Fruit fly (Drosophila melanogaster) whole organism, pupa: Measurements from ENCODE around the gene Eig71Eh.
A peak's percentile ranks its signal among the peaks of the same experiment; 100 is the strongest.

ENCODE experiments used
- CG10348 ChIP-seq: fragments of 200-800 bp; sonication (Bioruptor generic); IDR thresholded peaks from 2 replicates; pipeline ENCODE4 v1.3.6; 2022; ENCODE audit warnings: missing biosample characterization, missing genetic modification characterization
- CG12605 ChIP-seq: fragments of 200-800 bp; sonication (Bioruptor generic); IDR thresholded peaks from 2 replicates; pipeline ENCODE4 v1.3.6; 2022; ENCODE audit warnings: missing biosample characterization, missing genetic modification characterization
- CG13204 ChIP-seq: fragments of 200-800 bp; sonication (Bioruptor generic); optimal IDR thresholded peaks from 2 replicates; lab custom pipeline; 2018; ENCODE audit warnings: missing biosample characterization, mild to moderate bottlenecking, missing genetic modification characterization, moderate library complexity
- CG14655 ChIP-seq: fragments of 200-800 bp; sonication (Bioruptor generic); optimal IDR thresholded peaks from 3 replicates; lab custom pipeline; 2017; ENCODE audit warnings: mild to moderate bottlenecking, missing biosample characterization, missing genetic modification reagents, missing genetic modification characterization
- CG15710 ChIP-seq: fragments of 200-800 bp; sonication (Bioruptor generic); optimal IDR thresholded peaks from 2 replicates; lab custom pipeline; 2018; ENCODE audit warnings: missing biosample characterization, mild to moderate bottlenecking, missing genetic modification characterization, moderate library complexity
- CG17806 ChIP-seq: fragments of 200-800 bp; sonication (Bioruptor generic); optimal IDR thresholded peaks from 2 replicates; lab custom pipeline; 2018; ENCODE audit warnings: missing biosample characterization, mild to moderate bottlenecking, missing genetic modification characterization, moderate library complexity
- CG32121 ChIP-seq: fragments of 200-800 bp; sonication (Bioruptor generic); IDR thresholded peaks from 2 replicates; pipeline ENCODE4 v1.3.6; 2022; ENCODE audit warnings: missing biosample characterization, missing genetic modification characterization
- CG34367 ChIP-seq: fragments of 200-800 bp; sonication (Bioruptor generic); optimal IDR thresholded peaks from 2 replicates; lab custom pipeline; 2018; ENCODE audit warnings: missing biosample characterization, mild to moderate bottlenecking, missing genetic modification characterization
- CG4496 ChIP-seq: fragments of 200-800 bp; sonication (Bioruptor generic); IDR thresholded peaks from 3 replicates; pipeline ENCODE4 v1.3.6; 2022; ENCODE audit warnings: missing biosample characterization, missing genetic modification characterization
- CG8159 ChIP-seq: fragments of 200-800 bp; sonication (Bioruptor generic); optimal IDR thresholded peaks from 3 replicates; lab custom pipeline; 2018; ENCODE audit warnings: missing biosample characterization, mild to moderate bottlenecking, missing genetic modification characterization, moderate library complexity
- CG8301 ChIP-seq: fragments of 200-800 bp; sonication (Bioruptor generic); optimal IDR thresholded peaks from 2 replicates; lab custom pipeline; 2018; ENCODE audit warnings: missing biosample characterization, mild to moderate bottlenecking, missing genetic modification characterization
- CG9948 ChIP-seq: fragments of 200-800 bp; sonication (Bioruptor generic); optimal IDR thresholded peaks from 2 replicates; lab custom pipeline; 2018; ENCODE audit warnings: missing biosample characterization, mild to moderate bottlenecking, missing genetic modification characterization, moderate library complexity
- D1 ChIP-seq: fragments of 200-800 bp; sonication (Bioruptor generic); optimal IDR thresholded peaks from 2 replicates; lab custom pipeline; 2018; ENCODE audit warnings: missing biosample characterization, mild to moderate bottlenecking, missing genetic modification characterization, moderate library complexity
- EcR ChIP-seq: fragments of 200-800 bp; sonication (Bioruptor generic); optimal IDR thresholded peaks from 3 replicates; lab custom pipeline; 2019; ENCODE audit warnings: missing biosample characterization, missing genetic modification characterization, mild to moderate bottlenecking, moderate library complexity, missing genetic modification reagents
- Ets98B ChIP-seq: fragments of 200-800 bp; sonication (Bioruptor generic); IDR thresholded peaks from 2 replicates; pipeline ENCODE4 v1.3.6; 2022; ENCODE audit warnings: missing biosample characterization, missing genetic modification characterization
- Pif1A ChIP-seq: fragments of 200-800 bp; sonication (Bioruptor generic); optimal IDR thresholded peaks from 3 replicates; lab custom pipeline; 2016; ENCODE audit warnings: missing biosample characterization, missing genetic modification characterization
- Pif1B ChIP-seq: fragments of 200-800 bp; sonication (Bioruptor generic); optimal IDR thresholded peaks from 3 replicates; lab custom pipeline; 2016; ENCODE audit warnings: missing biosample characterization, missing genetic modification characterization
- Snoo ChIP-seq: fragments of 200-800 bp; sonication (Bioruptor generic); optimal IDR thresholded peaks from 3 replicates; lab custom pipeline; 2017; ENCODE audit warnings: missing biosample characterization, mild to moderate bottlenecking, missing genetic modification characterization, inconsistent platforms
- fd96Ca ChIP-seq: fragments of 200-800 bp; sonication (Bioruptor generic); IDR thresholded peaks from 3 replicates; pipeline ENCODE4 v1.3.6; 2022; ENCODE audit warnings: missing biosample characterization, missing genetic modification characterization
- gl ChIP-seq: fragments of 200-800 bp; sonication (Bioruptor generic); optimal IDR thresholded peaks from 2 replicates; lab custom pipeline; 2018; ENCODE audit warnings: missing biosample characterization, mild to moderate bottlenecking, missing genetic modification characterization
- rn ChIP-seq: fragments of 200-800 bp; sonication (Bioruptor generic); IDR thresholded peaks from 2 replicates; pipeline ENCODE4 v1.3.6; 2022; ENCODE audit warnings: missing biosample characterization, missing genetic modification characterization

Eig71Eh gene

dm6 chr3L:15703330-15704119 lies 44.3 kb upstream of the Eig71Eh start:
- no peak for TF ChIP-seq EcR (GFP tag; lab: Kevin White, UChicago)
- TF ChIP-seq D1 (tag; lab: Kevin White, UChicago) = no peak
- no peak for TF ChIP-seq CG4496 (GFP tag; lab: Robert Waterston, UW)
- no peak for TF ChIP-seq Pif1B
- TF ChIP-seq CG32121 = no peak
- no peak for TF ChIP-seq CG17806 (tag; lab: Kevin White, UChicago)
- no peak for TF ChIP-seq Ets98B (GFP tag; lab: Robert Waterston, UW)

dm6 chr3L:15702191-15702590 lies 43.0 kb upstream of the Eig71Eh start:
- TF ChIP-seq rn (no peak), CG32121 (no peak), Pif1B (no peak), Pif1A (GFP tag; lab: Kevin White, UChicago) (no peak), CG17806 (tag; lab: Kevin White, UChicago) (no peak), CG34367 (no peak), CG4496 (GFP tag; lab: Robert Waterston, UW) (no peak), D1 (tag; lab: Kevin White, UChicago) (no peak), CG12605 (GFP tag; lab: Robert Waterston, UW) (no peak), EcR (GFP tag; lab: Kevin White, UChicago) (no peak), Snoo (tag; lab: Kevin White, UChicago) (no peak), CG15710 (tag; lab: Kevin White, UChicago) (no peak), CG8159 (tag; lab: Kevin White, UChicago) (no peak), fd96Ca (GFP tag; lab: Robert Waterston, UW) (no peak), CG10348 (GFP tag; lab: Robert Waterston, UW) (no peak), CG8301 (tag; lab: Kevin White, UChicago) (no peak), Ets98B (GFP tag; lab: Robert Waterston, UW) (no peak), CG9948 (no peak)

dm6 chr3L:15700338-15700966 lies 41.2 kb upstream of the Eig71Eh start:
- TF ChIP-seq gl (tag; lab: Kevin White, UChicago) (no peak), CG14655 (GFP tag; lab: Kevin White, UChicago) (peak; percentile 73), CG15710 (tag; lab: Kevin White, UChicago) (peak; percentile 80), Snoo (tag; lab: Kevin White, UChicago) (peak; percentile 82), CG17806 (tag; lab: Kevin White, UChicago) (peak; percentile 83), Pif1B (peak; percentile 15), CG9948 (peak; percentile 85), CG12605 (GFP tag; lab: Robert Waterston, UW) (no peak), rn (no peak), CG8159 (tag; lab: Kevin White, UChicago) (peak; percentile 82), D1 (tag; lab: Kevin White, UChicago) (peak; percentile 85), Pif1A (GFP tag; lab: Kevin White, UChicago) (peak; percentile 47), CG34367 (peak; percentile 80), CG8301 (tag; lab: Kevin White, UChicago) (peak; percentile 39)

- TF ChIP-seq gl (tag; lab: Kevin White, UChicago) (no peak), EcR (GFP tag; lab: Kevin White, UChicago) (peak; percentile 10), CG8301 (tag; lab: Kevin White, UChicago) (no peak), CG12605 (GFP tag; lab: Robert Waterston, UW) (no peak), Pif1B (peak; percentile 16), CG4496 (GFP tag; lab: Robert Waterston, UW) (peak; percentile 48; the same call in 2 of the 3 replicates), CG32121 (no peak), CG15710 (tag; lab: Kevin White, UChicago) (no peak), CG10348 (GFP tag; lab: Robert Waterston, UW) (no peak), CG13204 (GFP tag; lab: Kevin White, UChicago) (peak; percentile 17), Ets98B (GFP tag; lab: Robert Waterston, UW) (peak; percentile 26; the same call in 1 of the 2 replicates), CG8159 (tag; lab: Kevin White, UChicago) (no peak), CG14655 (GFP tag; lab: Kevin White, UChicago) (no peak)
Observed at dm6 chr3L:15699626-15700337, 40.5 kb upstream of the Eig71Eh start, which contains the start of gene comm2. Gene comm2, minus strand, starts transcription at chr3L:15699850.

dm6 chr3L:15697916-15698315 lies 38.7 kb upstream of the Eig71Eh start:
- TF ChIP-seq CG12605 (GFP tag; lab: Robert Waterston, UW) (no peak), Snoo (tag; lab: Kevin White, UChicago) (no peak), D1 (tag; lab: Kevin White, UChicago) (no peak), CG15710 (tag; lab: Kevin White, UChicago) (no peak), CG14655 (GFP tag; lab: Kevin White, UChicago) (no peak), Pif1B (no peak), CG4496 (GFP tag; lab: Robert Waterston, UW) (no peak), CG17806 (tag; lab: Kevin White, UChicago) (no peak), CG8159 (tag; lab: Kevin White, UChicago) (no peak), CG8301 (tag; lab: Kevin White, UChicago) (no peak), CG9948 (no peak), Pif1A (GFP tag; lab: Kevin White, UChicago) (no peak), fd96Ca (GFP tag; lab: Robert Waterston, UW) (no peak)
